Worm (Caenorhabditis elegans): ENCODE results near the gene srxa-5.

The srxa-5 gene

DNA sequence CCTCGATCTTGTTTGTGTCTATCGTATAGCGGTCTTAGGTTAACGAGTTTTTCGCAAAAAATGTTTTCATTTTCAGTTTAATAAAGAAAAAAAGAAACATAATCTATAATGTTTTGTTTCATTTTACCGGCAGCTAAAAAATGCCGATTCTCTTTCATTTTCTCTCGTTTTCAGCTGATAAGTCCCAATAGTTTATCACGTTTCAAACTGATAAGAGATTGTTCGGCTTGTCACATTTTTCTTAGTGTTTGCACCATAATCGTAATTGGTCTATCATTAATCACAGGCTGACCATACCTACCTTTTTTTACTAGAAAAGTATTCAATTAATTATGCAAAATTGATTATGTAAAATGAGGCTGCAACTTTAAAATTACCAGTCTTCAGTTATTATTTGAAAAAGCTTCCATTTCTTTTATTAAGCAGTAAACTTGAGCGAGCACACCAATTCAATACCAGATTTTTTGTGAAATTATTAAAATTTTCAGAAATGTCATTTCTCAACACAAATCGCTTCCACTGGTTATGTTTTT, 37.5 kb upstream of the srxa-5 start, which contains the start of gene F23F12.13:
Gene F23F12.13 (plus strand): TSS at position 483 of the 533 bp plus-strand sequence.
- TF ChIP-seq ceh-83 (GFP tag; optimal IDR thresholded peaks at IDR 0.05) (no peak), hlh-1 (tag; optimal IDR thresholded peaks at IDR 0.05) (no peak), zip-8 (tag; optimal IDR thresholded peaks at IDR 0.05) (no peak), ceh-43 (GFP tag; optimal IDR thresholded peaks at IDR 0.05) (no peak), sptf-1 (tag; optimal IDR thresholded peaks at IDR 0.05) (no peak), nhr-237 (tag; optimal IDR thresholded peaks at IDR 0.05) (no peak), cnd-1 (tag; optimal IDR thresholded peaks at IDR 0.05) (no peak), mab-5 (tag; optimal IDR thresholded peaks at IDR 0.05) (no peak), nhr-2 (tag; optimal IDR thresholded peaks at IDR 0.05) (no peak), lin-13 (tag; optimal IDR thresholded peaks at IDR 0.05) (no peak)

DNA sequence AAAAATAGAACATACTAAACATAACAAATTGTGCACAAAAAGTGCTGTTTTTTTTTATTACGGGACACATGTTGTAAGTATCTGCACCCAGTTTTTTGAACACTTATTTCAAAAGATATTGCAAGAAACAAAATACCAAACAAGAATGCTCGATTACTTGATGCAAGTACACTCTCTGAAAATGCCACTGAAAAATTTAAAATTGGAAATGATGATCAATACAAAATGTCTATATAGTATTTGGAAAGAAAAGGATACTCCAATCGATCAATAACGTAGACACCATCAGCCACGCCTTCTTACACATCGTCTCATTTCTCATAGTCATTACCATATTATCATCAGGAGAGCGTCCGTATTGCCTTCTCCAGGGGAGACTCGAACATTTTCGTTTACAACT, 34.6 kb upstream of the srxa-5 start, which contains the start of gene sdz-15:
Gene sdz-15 (plus strand): TSS at position 301 of the 400 bp plus-strand sequence.
- TF ChIP-seq nhr-12 (tag; optimal IDR thresholded peaks at IDR 0.05) (no peak), nhr-76 (tag; optimal IDR thresholded peaks at IDR 0.05) (no peak), nhr-2 (tag; optimal IDR thresholded peaks at IDR 0.05) (no peak), ztf-11 (tag; optimal IDR thresholded peaks at IDR 0.05) (no peak), mls-2 (tag; optimal IDR thresholded peaks at IDR 0.05) (no peak), ces-1 (GFP tag; optimal IDR thresholded peaks at IDR 0.05) (no peak), cnd-1 (tag; optimal IDR thresholded peaks at IDR 0.05) (no peak)

- TF ChIP-seq pha-4 (tag; optimal IDR thresholded peaks at IDR 0.05) = no peak
- TF ChIP-seq nhr-2 (tag; optimal IDR thresholded peaks at IDR 0.05) = no peak
- no peak for TF ChIP-seq sptf-1 (tag; optimal IDR thresholded peaks at IDR 0.05)
- no peak for TF ChIP-seq lin-32 (GFP tag; optimal IDR thresholded peaks at IDR 0.05)
- no peak for TF ChIP-seq nhr-12 (tag; optimal IDR thresholded peaks at IDR 0.05)
- no peak for TF ChIP-seq ceh-39 (tag; optimal IDR thresholded peaks at IDR 0.05)
- no peak for TF ChIP-seq flh-1 (GFP tag; optimal IDR thresholded peaks at IDR 0.05)
- TF ChIP-seq mls-2 (tag; optimal IDR thresholded peaks at IDR 0.05) = no peak
- TF ChIP-seq ztf-11 (tag; optimal IDR thresholded peaks at IDR 0.05) = no peak
- no peak for TF ChIP-seq sem-2 (GFP tag; optimal IDR thresholded peaks at IDR 0.05)
- TF ChIP-seq bed-3 (GFP tag; optimal IDR thresholded peaks at IDR 0.05) = no peak
- TF ChIP-seq nhr-237 (tag; optimal IDR thresholded peaks at IDR 0.05) = no peak
- no peak for TF ChIP-seq cnd-1 (tag; optimal IDR thresholded peaks at IDR 0.05)
- no peak for TF ChIP-seq unc-62 (GFP tag; optimal IDR thresholded peaks at IDR 0.05)
- no peak for TF ChIP-seq blmp-1 (tag; optimal IDR thresholded peaks at IDR 0.05)
- no peak for TF ChIP-seq snpc-4 (tag; optimal IDR thresholded peaks at IDR 0.05)
- TF ChIP-seq zip-8 (tag; optimal IDR thresholded peaks at IDR 0.05) = no peak
- no peak for TF ChIP-seq nhr-76 (tag; optimal IDR thresholded peaks at IDR 0.05)
Measured at ce11 chrIII:6499102-6499501, 33.6 kb upstream of the srxa-5 start.

DNA sequence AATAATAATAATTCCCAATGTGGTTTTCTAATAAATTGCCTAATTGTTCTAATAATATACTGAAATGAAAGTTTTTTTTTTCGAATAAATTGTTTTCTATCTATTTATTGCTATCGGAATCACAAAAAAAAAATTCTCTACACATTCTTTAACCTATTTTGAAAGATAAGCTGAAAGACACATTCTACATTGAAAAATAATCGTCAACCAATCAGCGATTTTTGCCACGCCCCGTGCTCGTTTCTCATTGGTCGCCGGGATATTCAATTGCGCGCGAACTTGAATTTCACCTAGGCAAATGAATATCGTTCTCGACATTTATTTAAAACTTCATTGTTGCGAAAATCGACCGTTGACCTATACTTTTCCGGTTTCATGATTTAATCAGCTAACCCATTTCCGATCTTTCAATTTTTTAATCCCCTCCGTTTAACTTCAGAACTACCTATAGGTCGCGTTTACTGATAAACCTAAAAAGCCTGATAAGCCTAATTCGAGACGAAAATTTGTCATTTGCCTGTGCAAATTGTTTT, 32.6 kb upstream of the srxa-5 start, which contains the start of gene F23F12.3:
Gene F23F12.3 (plus strand): TSS at position 483 of the 533 bp plus-strand sequence.
- TF ChIP-seq bed-3 (GFP tag; optimal IDR thresholded peaks at IDR 0.05) = no peak
- no peak for TF ChIP-seq ceh-83 (GFP tag; optimal IDR thresholded peaks at IDR 0.05)
- TF ChIP-seq unc-39 (tag; optimal IDR thresholded peaks at IDR 0.05) = no peak
- no peak for TF ChIP-seq ceh-39 (tag; optimal IDR thresholded peaks at IDR 0.05)
- TF ChIP-seq flh-1 (GFP tag; optimal IDR thresholded peaks at IDR 0.05) = no peak
- no peak for TF ChIP-seq mep-1 (tag; optimal IDR thresholded peaks at IDR 0.05)
- TF ChIP-seq mls-2 (tag; optimal IDR thresholded peaks at IDR 0.05) = no peak
- TF ChIP-seq nhr-76 (tag; optimal IDR thresholded peaks at IDR 0.05) = no peak
- no peak for TF ChIP-seq snpc-4 (tag; optimal IDR thresholded peaks at IDR 0.05)
- TF ChIP-seq ceh-43 (GFP tag; optimal IDR thresholded peaks at IDR 0.05) = no peak
- no peak for TF ChIP-seq lin-13 (tag; optimal IDR thresholded peaks at IDR 0.05)
- no peak for TF ChIP-seq sem-2 (GFP tag; optimal IDR thresholded peaks at IDR 0.05)
- no peak for TF ChIP-seq lsy-2 (tag; optimal IDR thresholded peaks at IDR 0.05)
- no peak for TF ChIP-seq unc-120 (tag; optimal IDR thresholded peaks at IDR 0.05; ENCODE audit: poor library complexity, severe bottlenecking)
- TF ChIP-seq nhr-12 (tag; optimal IDR thresholded peaks at IDR 0.05) = no peak

DNA sequence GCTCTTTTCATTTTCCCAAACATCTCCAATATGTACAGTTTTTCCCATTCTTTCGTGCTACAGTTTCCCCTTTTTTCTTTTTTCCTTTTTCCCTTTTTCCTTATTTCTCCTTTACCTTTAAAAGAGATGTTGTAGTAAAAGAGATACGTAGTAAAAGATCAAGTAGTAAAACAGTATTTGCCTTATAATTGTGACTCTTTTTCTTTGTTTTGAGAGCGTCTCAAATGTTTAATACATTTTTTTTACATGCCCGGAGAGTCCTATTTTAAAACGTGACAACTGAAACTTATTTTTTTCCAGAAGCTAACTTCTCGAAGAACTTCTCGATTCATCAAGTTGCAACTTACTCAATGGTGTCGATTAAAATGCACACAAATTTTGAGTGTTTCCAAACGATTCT, 24.9 kb upstream of the srxa-5 start, which contains the start of gene F23F12.12:
Gene F23F12.12 (plus strand): TSS at position 301 of the 400 bp plus-strand sequence.
- TF ChIP-seq nhr-76 (tag; optimal IDR thresholded peaks at IDR 0.05) (no peak), lin-32 (GFP tag; optimal IDR thresholded peaks at IDR 0.05) (no peak), sptf-1 (tag; optimal IDR thresholded peaks at IDR 0.05) (no peak), unc-120 (tag; optimal IDR thresholded peaks at IDR 0.05; ENCODE audit: poor library complexity, severe bottlenecking) (no peak), ceh-83 (GFP tag; optimal IDR thresholded peaks at IDR 0.05) (no peak), lin-13 (tag; optimal IDR thresholded peaks at IDR 0.05) (no peak), nhr-12 (tag; optimal IDR thresholded peaks at IDR 0.05) (no peak), ces-1 (GFP tag; optimal IDR thresholded peaks at IDR 0.05) (no peak), nhr-2 (tag; optimal IDR thresholded peaks at IDR 0.05) (no peak), pha-4 (tag; optimal IDR thresholded peaks at IDR 0.05) (no peak), lsy-2 (tag; optimal IDR thresholded peaks at IDR 0.05) (no peak), mep-1 (tag; optimal IDR thresholded peaks at IDR 0.05) (no peak), ceh-39 (tag; optimal IDR thresholded peaks at IDR 0.05) (no peak), elt-1 (tag; optimal IDR thresholded peaks at IDR 0.05; ENCODE audit: borderline replicate concordance, insufficient read depth) (no peak), mab-5 (tag; optimal IDR thresholded peaks at IDR 0.05) (no peak), elt-3 (tag; optimal IDR thresholded peaks at IDR 0.05) (no peak), blmp-1 (tag; optimal IDR thresholded peaks at IDR 0.05) (no peak), bed-3 (GFP tag; optimal IDR thresholded peaks at IDR 0.05) (no peak), ham-2 (GFP tag; optimal IDR thresholded peaks at IDR 0.05) (no peak), unc-62 (GFP tag; optimal IDR thresholded peaks at IDR 0.05) (no peak)
